Worm (Caenorhabditis elegans) whole organism, L1 larva: ENCODE data around the gene F44E2.9.
A peak's percentile ranks its signal among the peaks of the same experiment; 100 is the strongest.

Experiments used
- Y116A8C.19 ChIP-seq: sonication (generic microtip); optimal IDR thresholded peaks from 2 replicates; lab custom pipeline; 2016; ENCODE audit warnings: missing compliant biosample characterization, missing genetic modification characterization, borderline replicate concordance
- aly-2 ChIP-seq: fragments of 150-350 bp; optimal IDR thresholded peaks from 2 replicates; lab custom pipeline; 2014; ENCODE audit warnings: missing biosample characterization, missing genetic modification characterization
- ama-1 ChIP-seq: fragments of 150-350 bp; optimal IDR thresholded peaks from 2 replicates; lab custom pipeline; 2014
- blmp-1 ChIP-seq: fragments of 150-350 bp; optimal IDR thresholded peaks from 2 replicates; lab custom pipeline; 2014; ENCODE audit warnings: missing biosample characterization, missing genetic modification characterization
- dpl-1 ChIP-seq, 3 experiments: fragments of 150-350 bp in 2 of 3; sonication (generic microtip) in 1 of 3; optimal IDR thresholded peaks; 2 replicates each; lab custom pipeline; 2014 to 2017; ENCODE audit warnings: missing biosample characterization in 3 of 3, missing genetic modification characterization in 3 of 3, missing genetic modification reagents in 3 of 3
- dsc-1 ChIP-seq: sonication (generic microtip); optimal IDR thresholded peaks from 2 replicates; lab custom pipeline; 2016; ENCODE audit warnings: mild to moderate bottlenecking, missing genetic modification characterization, missing compliant biosample characterization
- efl-1 ChIP-seq, 4 experiments: fragments of 150-350 bp; optimal IDR thresholded peaks in 3 of 4; peaks in 1 of 4; 1 replicate in 1 of 4; 2 replicates in 3 of 4; lab custom pipeline; 2014; ENCODE audit warnings: missing biosample characterization in 2 of 4, missing genetic modification characterization in 2 of 4, missing genetic modification reagents in 2 of 4
- egl-13 ChIP-seq: sonication (generic microtip); optimal IDR thresholded peaks from 2 replicates; lab custom pipeline; 2016; ENCODE audit warnings: missing genotype, missing genetic modification reagents, missing genetic modification characterization, missing compliant biosample characterization
- elt-3 ChIP-seq, 6 experiments: fragments of 150-350 bp in 1 of 6; sonication (generic microtip); optimal IDR thresholded peaks; 2 replicates each; lab custom pipeline; 2017 to 2018; ENCODE audit warnings: missing biosample characterization in 6 of 6, missing genetic modification characterization in 6 of 6, inconsistent platforms in 1 of 6
- ets-5 ChIP-seq: fragments of 200-800 bp; sonication (Bioruptor generic); IDR thresholded peaks from 2 replicates; pipeline ENCODE4 v1.3.6; 2022; ENCODE audit warnings: missing genetic modification characterization, missing compliant biosample characterization
- fkh-8 ChIP-seq: sonication (generic microtip); optimal IDR thresholded peaks from 2 replicates; lab custom pipeline; 2016; ENCODE audit warnings: mild to moderate bottlenecking, missing genetic modification characterization, missing compliant biosample characterization
- grh-1 ChIP-seq: fragments of 200-800 bp; sonication (Bioruptor generic); IDR thresholded peaks from 2 replicates; pipeline ENCODE4 v1.3.6; 2022; ENCODE audit warnings: missing genetic modification reagents, missing genetic modification characterization, missing compliant biosample characterization
- hlh-17 ChIP-seq: fragments of 200-800 bp; sonication (Bioruptor generic); optimal IDR thresholded peaks from 2 replicates; lab custom pipeline; 2018; ENCODE audit warnings: missing genetic modification characterization, mild to moderate bottlenecking, missing compliant biosample characterization, moderate library complexity, borderline replicate concordance
- hlh-4 ChIP-seq: sonication (generic microtip); optimal IDR thresholded peaks from 2 replicates; lab custom pipeline; 2016; ENCODE audit warnings: mild to moderate bottlenecking, missing genetic modification characterization, missing compliant biosample characterization
- jun-1 ChIP-seq: fragments of 150-350 bp; optimal IDR thresholded peaks from 2 replicates; lab custom pipeline; 2014; ENCODE audit warnings: missing biosample characterization, missing genetic modification reagents, missing genetic modification characterization
- lin-13 ChIP-seq: fragments of 150-350 bp; optimal IDR thresholded peaks from 2 replicates; lab custom pipeline; 2014; ENCODE audit warnings: missing biosample characterization, missing genetic modification reagents, missing genetic modification characterization
- lin-14 ChIP-seq: fragments of 200-800 bp; sonication (Bioruptor generic); optimal IDR thresholded peaks from 2 replicates; lab custom pipeline; 2018; ENCODE audit warnings: mild to moderate bottlenecking, missing genetic modification characterization, moderate library complexity, missing compliant biosample characterization
- lin-15B ChIP-seq: fragments of 150-350 bp; sonication (generic microtip); optimal IDR thresholded peaks from 3 replicates; lab custom pipeline; 2014; ENCODE audit warnings: missing biosample characterization, missing genetic modification characterization
- lin-35 ChIP-seq, 2 experiments: fragments of 150-350 bp; optimal IDR thresholded peaks; 2 replicates each; lab custom pipeline; 2014; ENCODE audit warnings: missing biosample characterization in 2 of 2, missing genetic modification characterization in 2 of 2, missing genetic modification reagents in 2 of 2
- lir-3 ChIP-seq: sonication (generic microtip); optimal IDR thresholded peaks from 2 replicates; lab custom pipeline; 2016; ENCODE audit warnings: mild to moderate bottlenecking, missing genetic modification characterization, moderate library complexity, missing compliant biosample characterization; ENCODE audit not compliant: poor library complexity
- lsy-2 ChIP-seq, 2 experiments: fragments of 150-350 bp; optimal IDR thresholded peaks; 2 replicates each; lab custom pipeline; 2014; ENCODE audit warnings: missing biosample characterization in 2 of 2, missing genetic modification characterization in 2 of 2
- mab-9 ChIP-seq: fragments of 200-800 bp; sonication (Bioruptor generic); IDR thresholded peaks from 2 replicates; pipeline ENCODE4 v1.3.6; 2022; ENCODE audit warnings: missing genetic modification reagents, missing genetic modification characterization, missing compliant biosample characterization
- mep-1 ChIP-seq: fragments of 150-350 bp; optimal IDR thresholded peaks from 2 replicates; lab custom pipeline; 2014; ENCODE audit warnings: missing biosample characterization, missing genetic modification characterization
- nhr-12 ChIP-seq: sonication (generic microtip); optimal IDR thresholded peaks from 2 replicates; lab custom pipeline; 2017; ENCODE audit warnings: missing biosample characterization, missing genetic modification characterization
- nhr-47 ChIP-seq: sonication (generic microtip); optimal IDR thresholded peaks from 2 replicates; lab custom pipeline; 2016; ENCODE audit warnings: mild to moderate bottlenecking, missing genetic modification characterization, moderate library complexity, missing compliant biosample characterization
- pag-3 ChIP-seq: sonication (generic microtip); optimal IDR thresholded peaks from 2 replicates; lab custom pipeline; 2017; ENCODE audit warnings: missing genetic modification characterization, mild to moderate bottlenecking, missing compliant biosample characterization, antibody characterized with exemption, borderline replicate concordance; ENCODE audit not compliant: insufficient read depth
- skn-1 ChIP-seq: fragments of 150-350 bp; optimal IDR thresholded peaks from 2 replicates; lab custom pipeline; 2014; ENCODE audit warnings: missing biosample characterization, missing genetic modification characterization
- snpc-4 ChIP-seq: fragments of 150-350 bp; optimal IDR thresholded peaks from 2 replicates; lab custom pipeline; 2014; ENCODE audit warnings: missing biosample characterization, missing genetic modification characterization
- swsn-7 ChIP-seq: sonication (generic microtip); optimal IDR thresholded peaks from 2 replicates; lab custom pipeline; 2016; ENCODE audit warnings: missing genetic modification characterization, missing compliant biosample characterization
- unc-62 ChIP-seq: fragments of 150-350 bp; optimal IDR thresholded peaks from 2 replicates; lab custom pipeline; 2014; ENCODE audit warnings: missing biosample characterization, missing genetic modification reagents, missing genetic modification characterization
- vab-15 ChIP-seq: sonication (generic microtip); optimal IDR thresholded peaks from 2 replicates; lab custom pipeline; 2017; ENCODE audit warnings: missing genotype, mild to moderate bottlenecking, missing genetic modification characterization, missing compliant biosample characterization
- zag-1 ChIP-seq: fragments of 150-350 bp; optimal IDR thresholded peaks from 2 replicates; lab custom pipeline; 2014; ENCODE audit warnings: missing biosample characterization, missing genetic modification characterization
- zip-4 ChIP-seq: fragments of 200-800 bp; sonication (Bioruptor generic); optimal IDR thresholded peaks from 2 replicates; lab custom pipeline; 2018; ENCODE audit warnings: mild to moderate bottlenecking, missing genetic modification characterization, moderate library complexity, missing compliant biosample characterization
- ztf-11 ChIP-seq, 2 experiments: sonication (generic microtip); optimal IDR thresholded peaks; 2 replicates each; lab custom pipeline; 2016 to 2017; ENCODE audit warnings: missing genetic modification characterization in 2 of 2, missing biosample characterization in 1 of 2, missing compliant biosample characterization in 1 of 2

Gene F44E2.9

DNA sequence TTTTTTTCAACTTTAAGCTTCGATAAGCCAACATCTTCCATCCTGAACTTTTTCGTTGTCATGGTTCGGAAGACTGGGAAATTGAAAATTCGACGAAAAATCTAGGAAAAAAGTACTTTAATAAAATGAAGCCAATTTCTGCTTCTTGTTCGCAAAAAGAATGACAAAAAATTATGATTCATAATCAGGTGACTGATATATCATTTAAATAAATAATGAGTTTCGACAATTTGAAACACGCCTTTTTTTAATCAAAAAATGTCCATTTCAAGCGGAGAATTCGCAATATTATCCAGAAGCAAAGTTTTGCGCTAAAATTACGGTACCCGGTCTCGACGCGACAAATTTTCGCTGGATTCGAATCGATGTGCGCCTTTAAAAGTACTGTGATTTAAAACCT, 5.2 kb downstream of the F44E2.9 start, which contains the start of gene F44E2.6:
TSS of gene F44E2.6 (minus strand) at position 101 of the 400 bp plus-strand sequence.
- no peak for TF ChIP-seq aly-2 (tag; lab: Kevin White, UChicago)

- TF ChIP-seq nhr-12 (tag; lab: Kevin White, UChicago) (no peak), nhr-47 (no peak), ztf-11 (tag; optimal IDR thresholded peaks at IDR 0.05; lab: Kevin White, UChicago) (no peak), blmp-1 (tag; lab: Kevin White, UChicago) (peak; percentile 81)
Measured at ce11 chrIII:8844137-8844536, 6.2 kb downstream of the F44E2.9 start.

DNA sequence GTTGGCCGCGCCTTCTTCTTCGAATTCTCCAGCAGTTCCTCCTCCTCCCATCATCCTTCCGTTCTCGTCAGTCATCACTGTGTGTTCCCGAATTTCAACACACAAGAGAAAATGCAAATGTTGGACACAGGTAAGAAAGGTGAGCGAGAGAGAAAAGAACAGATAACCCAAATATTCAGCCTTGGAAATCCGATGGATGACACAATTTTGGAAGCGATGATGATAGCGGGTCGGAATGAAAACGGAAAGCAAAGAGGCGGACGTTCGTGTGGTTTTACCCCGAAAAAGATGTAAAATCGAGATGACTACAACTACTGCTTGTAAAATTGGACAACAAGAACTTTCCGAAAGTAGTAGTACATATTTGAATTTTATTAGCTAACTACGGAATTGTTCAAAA, 10.5 kb downstream of the F44E2.9 start:
- TF ChIP-seq blmp-1 (tag; lab: Kevin White, UChicago) (peak; percentile 73), swsn-7 (no peak)
- TF ChIP-seq, all 84 proteins: peak for 1

ce11 chrIII:8838075-8838474, 12.3 kb downstream of the F44E2.9 start, which contains the start of gene F44E2.4:
Gene F44E2.4 (minus strand): TSS chrIII:8838424.
- no peak for TF ChIP-seq snpc-4 (tag; lab: Kevin White, UChicago)
- TF ChIP-seq lsy-2 (tag; optimal IDR thresholded peaks at IDR 0.05; lab: Kevin White, UChicago) = no peak
- TF ChIP-seq lir-3 (tag; lab: Kevin White, UChicago) = no peak
- TF ChIP-seq fkh-8 (tag; lab: Kevin White, UChicago) = no peak
- no peak for TF ChIP-seq grh-1
- TF ChIP-seq dpl-1 (GFP tag; optimal IDR thresholded peaks at IDR 0.05; lab: Kevin White, UChicago) = no peak
- no peak for TF ChIP-seq Y116A8C.19 (tag; lab: Kevin White, UChicago)
- TF ChIP-seq ets-5 = no peak
- no peak for TF ChIP-seq zip-4 (GFP tag; lab: Kevin White, UChicago)
- TF ChIP-seq lin-13 (GFP tag; lab: Kevin White, UChicago) = no peak
- TF ChIP-seq jun-1 = no peak
- no peak for TF ChIP-seq ama-1 (lab: Kevin White, UChicago)
- TF ChIP-seq hlh-17 = no peak
- TF ChIP-seq egl-13 = no peak
- TF ChIP-seq lin-15B (tag; lab: Kevin White, UChicago) = no peak
- TF ChIP-seq vab-15 = no peak
- no peak for TF ChIP-seq unc-62

- TF ChIP-seq mab-9 (no peak), hlh-4 (tag; lab: Kevin White, UChicago) (no peak), skn-1 (no peak), elt-3 (tag; optimal IDR thresholded peaks at IDR 0.05; lab: Kevin White, UChicago) (no peak), lin-14 (no peak), dsc-1 (tag; lab: Kevin White, UChicago) (no peak), zag-1 (no peak), egl-13 (no peak), pag-3 (tag; lab: Kevin White, UChicago) (no peak), efl-1 (optimal IDR thresholded peaks at IDR 0.05; lab: Kevin White, UChicago) (no peak), efl-1 (GFP tag; optimal IDR thresholded peaks at IDR 0.05 in 1 of 2; lab: Kevin White, UChicago) (no peak)
Measured at ce11 chrIII:8831059-8831750, 19.1 kb downstream of the F44E2.9 start, which contains the start of gene F44E2.10. Gene F44E2.10 (minus strand): TSS chrIII:8831109.

DNA sequence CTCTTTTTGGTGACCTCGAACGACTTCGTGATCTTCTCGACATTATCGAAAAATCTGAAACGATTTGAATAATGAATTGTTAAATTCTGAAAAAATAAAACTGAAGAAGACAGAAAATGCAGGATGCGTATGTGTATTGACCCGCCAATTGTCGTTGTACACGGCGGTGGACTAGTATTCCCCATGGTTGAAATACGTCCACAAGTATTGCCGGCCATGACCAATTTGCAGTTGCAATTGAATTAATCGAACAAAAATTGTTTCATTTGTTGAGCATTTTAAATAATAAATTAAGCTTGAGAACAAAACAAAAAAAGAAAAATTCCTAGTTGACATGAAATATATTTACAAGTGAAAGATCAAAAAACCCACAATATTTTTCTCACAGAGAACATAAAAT, 21.1 kb downstream of the F44E2.9 start, which contains the start of gene F44E2.3:
TSS of gene F44E2.3 (minus strand) at position 61 of the 400 bp plus-strand sequence.
- TF ChIP-seq blmp-1 (tag; lab: Kevin White, UChicago) (peak; percentile 28), efl-1 (optimal IDR thresholded peaks at IDR 0.05; lab: Kevin White, UChicago) (peak; percentile 28), efl-1 (GFP tag; optimal IDR thresholded peaks at IDR 0.05 in 1 of 2; lab: Kevin White, UChicago) (peak in 1 of 2 experiments; percentile 28), dpl-1 (GFP tag; optimal IDR thresholded peaks at IDR 0.05; lab: Kevin White, UChicago) (peak in 2 of 3 experiments; percentile 18 to 42), swsn-7 (no peak), mep-1 (peak; percentile 19), lin-13 (GFP tag; lab: Kevin White, UChicago) (no peak), lir-3 (tag; lab: Kevin White, UChicago) (peak; percentile 10), lin-35 (GFP tag; optimal IDR thresholded peaks at IDR 0.05; lab: Kevin White, UChicago) (peak; percentile 22 to 38)
- TF ChIP-seq, all 84 proteins: peak for 6
